Fruit fly (Drosophila melanogaster) whole organism, wandering third instar larva: ENCODE results near the gene Clp.

Experiments
- jim ChIP-seq: fragments of 175-275, 200-325 bp; sonication (Bioruptor generic); optimal IDR thresholded peaks from 2 replicates; lab custom pipeline; 2016; ENCODE audit warnings: missing biosample characterization, mild to moderate bottlenecking, missing genetic modification characterization
- psq ChIP-seq: fragments of 200-800 bp; sonication (Bioruptor generic); optimal IDR thresholded peaks from 3 replicates; lab custom pipeline; 2017; ENCODE audit warnings: missing biosample characterization, mild to moderate bottlenecking, missing genetic modification characterization, moderate library complexity

DNA sequence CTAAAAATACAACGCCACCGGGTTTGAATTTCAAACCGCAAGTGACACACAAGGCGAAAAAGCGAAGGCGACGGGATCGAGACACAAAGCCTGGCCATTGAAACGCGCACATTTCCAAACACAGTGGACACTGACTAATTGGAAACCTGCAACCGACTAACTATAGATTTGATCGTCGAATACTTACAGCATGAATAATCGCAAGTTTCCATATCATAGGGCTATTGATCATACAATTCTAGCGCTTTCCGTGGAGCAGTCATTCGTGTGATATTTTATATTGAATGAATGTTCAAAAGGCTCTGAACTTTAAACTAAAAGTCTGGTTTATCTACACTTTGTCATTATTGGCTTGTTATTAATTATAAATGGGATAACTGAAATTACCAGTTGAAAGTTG lies 23.5 kb downstream of the Clp start:
- TF ChIP-seq psq (GFP tag; lab: Kevin White, UChicago), result no peak
- no peak for TF ChIP-seq jim (GFP tag; lab: Kevin White, UChicago)
